Fruit fly (Drosophila melanogaster): ENCODE results near the gene Six4.

The Six4 gene

dm6 chr3L:20771001-20771890 lies 21.3 kb downstream of the Six4 start, which contains the start of the genes CG4042 and Pitslre (continued):
- TF ChIP-seq CG6813 (GFP tag; optimal IDR thresholded peaks at IDR 0.05) (no peak), CG8924 (tag; optimal IDR thresholded peaks at IDR 0.05) (no peak), CG9215 (GFP tag; IDR thresholded peaks at IDR 0.05) (peak; percentile 41), CG3995 (GFP tag; optimal IDR thresholded peaks at IDR 0.05) (peak; percentile 26), Hmr (GFP tag; optimal IDR thresholded peaks at IDR 0.05) (peak; percentile 25), slp2 (GFP tag; optimal IDR thresholded peaks at IDR 0.05) (no peak), nerfin-1 (tag; optimal IDR thresholded peaks at IDR 0.05) (no peak), CG7963 (GFP tag; IDR thresholded peaks at IDR 0.05; ENCODE audit: partially characterized antibody) (0 out of 3 replicates have a peak, but pooled peaks have one; percentile 8), fd3F (GFP tag; optimal IDR thresholded peaks at IDR 0.05) (no peak), gfzf (GFP tag; optimal IDR thresholded peaks at IDR 0.05) (no peak), CG12071 (GFP tag; optimal IDR thresholded peaks at IDR 0.05) (no peak), TFAM (GFP tag; optimal IDR thresholded peaks at IDR 0.05) (no peak), C15 (GFP tag; IDR thresholded peaks at IDR 0.05) (no peak), schlank (tag; optimal IDR thresholded peaks at IDR 0.05) (no peak), hb (GFP tag; IDR thresholded peaks at IDR 0.05; ENCODE audit: partially characterized antibody) (peak; percentile 54; the same call in 1 of the 3 replicates), MBD-R2 (GFP tag; IDR thresholded peaks at IDR 0.05) (peak; percentile 64), kah (GFP tag; optimal IDR thresholded peaks at IDR 0.05) (no peak), salm (tag; optimal IDR thresholded peaks at IDR 0.05) (no peak), vnd (GFP tag; IDR thresholded peaks at IDR 0.05; ENCODE audit: partially characterized antibody) (peak; percentile 61), sqz (GFP tag; optimal IDR thresholded peaks at IDR 0.05) (no peak), Bgb (GFP tag; IDR thresholded peaks at IDR 0.05; ENCODE audit: partially characterized antibody) (peak; percentile 33; the same call in 1 of the 2 replicates), Ada2b (GFP tag; IDR thresholded peaks at IDR 0.05) (no peak), eve (GFP tag; optimal IDR thresholded peaks at IDR 0.05) (no peak), bbx (GFP tag; IDR thresholded peaks at IDR 0.05; ENCODE audit: partially characterized antibody) (peak; percentile 36), nmo (GFP tag; optimal IDR thresholded peaks at IDR 0.05) (peak; percentile 29), fru (optimal IDR thresholded peaks at IDR 0.05) (no peak), HmgZ (tag; optimal IDR thresholded peaks at IDR 0.05) (no peak), tx (GFP tag; optimal IDR thresholded peaks at IDR 0.05) (no peak), run (tag; optimal IDR thresholded peaks at IDR 0.05) (no peak), Lim3 (GFP tag; IDR thresholded peaks at IDR 0.05) (no peak), dan (GFP tag; IDR thresholded peaks at IDR 0.05) (no peak), CG10654 (GFP tag; optimal IDR thresholded peaks at IDR 0.05) (peak; percentile 55), tin (GFP tag; optimal IDR thresholded peaks at IDR 0.05) (peak; percentile 63), trh (GFP tag; optimal IDR thresholded peaks at IDR 0.05) (no peak), CG7839 (tag; optimal IDR thresholded peaks at IDR 0.05) (peak; percentile 30), CG1529 (GFP tag; optimal IDR thresholded peaks at IDR 0.05) (no peak), dpn (GFP tag; optimal IDR thresholded peaks at IDR 0.05) (peak in 1 of 2 experiments; percentile 50), dysf (GFP tag; IDR thresholded peaks at IDR 0.05) (peak; percentile 36; the same call in 1 of the 3 replicates), pb (GFP tag; optimal IDR thresholded peaks at IDR 0.05) (no peak), CG15479 (GFP tag; optimal IDR thresholded peaks at IDR 0.05) (no peak), CG2875 (GFP tag; optimal IDR thresholded peaks at IDR 0.05) (no peak), CG9932 (GFP tag; IDR thresholded peaks at IDR 0.05) (peak; percentile 38; the same call in 1 of the 2 replicates), her (GFP tag; optimal IDR thresholded peaks at IDR 0.05) (no peak), ab (GFP tag; optimal IDR thresholded peaks at IDR 0.05) (no peak), Max (GFP tag; optimal IDR thresholded peaks at IDR 0.05) (peak; percentile 59), CG32767 (GFP tag; IDR thresholded peaks at IDR 0.05) (no peak), CG6272 (GFP tag; IDR thresholded peaks at IDR 0.05) (no peak; the same call in 1 of the 2 replicates), CG4360 (GFP tag; IDR thresholded peaks at IDR 0.05) (no peak), gt (GFP tag; IDR thresholded peaks at IDR 0.05) (no peak)

Data from whole organism, embryonic.